Worm (Caenorhabditis elegans) whole organism, midembryonic: ENCODE measurements around the gene srx-130.

ENCODE experiments used
- T22C8.4 ChIP-seq: fragments of 200-800 bp; sonication (Bioruptor generic); IDR thresholded peaks from 2 replicates; pipeline ENCODE4 v1.3.6; 2022; ENCODE audit warnings: missing genetic modification characterization, missing compliant biosample characterization
- cog-1 ChIP-seq: sonication (generic microtip); optimal IDR thresholded peaks from 2 replicates; lab custom pipeline; 2016; ENCODE audit warnings: missing genetic modification characterization, missing compliant biosample characterization
- flt-1 ChIP-seq: fragments of 200-800 bp; sonication (Bioruptor generic); IDR thresholded peaks from 2 replicates; pipeline ENCODE4 v1.3.6; 2022; ENCODE audit warnings: missing genetic modification characterization, missing compliant biosample characterization
- klf-2 ChIP-seq: fragments of 200-800 bp; sonication (Bioruptor generic); conservative IDR thresholded peaks from 2 replicates; pipeline ENCODE4 v1.3.6; 2022; ENCODE audit warnings: missing genetic modification reagents, missing genetic modification characterization, missing compliant biosample characterization
- med-1 ChIP-seq: sonication (generic microtip); optimal IDR thresholded peaks from 2 replicates; lab custom pipeline; 2017; ENCODE audit warnings: missing genetic modification characterization, mild to moderate bottlenecking, missing compliant biosample characterization, antibody characterized with exemption, missing genetic modification reagents; ENCODE audit not compliant: insufficient read depth
- ref-1 ChIP-seq: fragments of 200-800 bp; sonication (Bioruptor generic); conservative IDR thresholded peaks from 2 replicates; pipeline ENCODE4 v1.3.6; 2022; ENCODE audit warnings: missing genetic modification reagents, missing genetic modification characterization, missing compliant biosample characterization
- tab-1 ChIP-seq: fragments of 200-800 bp; sonication (Bioruptor generic); IDR thresholded peaks from 2 replicates; pipeline ENCODE4 v1.3.6; 2022; ENCODE audit warnings: missing genetic modification characterization, missing compliant biosample characterization
- ztf-23 ChIP-seq: fragments of 200-800 bp; sonication (Bioruptor generic); IDR thresholded peaks from 2 replicates; pipeline ENCODE4 v1.3.6; 2022; ENCODE audit warnings: missing genetic modification reagents, missing genetic modification characterization, missing compliant biosample characterization
- ztf-29 ChIP-seq: fragments of 200-800 bp; sonication (Bioruptor generic); IDR thresholded peaks from 2 replicates; pipeline ENCODE4 v1.3.6; 2022; ENCODE audit warnings: missing genetic modification reagents, missing genetic modification characterization, missing compliant biosample characterization

DNA sequence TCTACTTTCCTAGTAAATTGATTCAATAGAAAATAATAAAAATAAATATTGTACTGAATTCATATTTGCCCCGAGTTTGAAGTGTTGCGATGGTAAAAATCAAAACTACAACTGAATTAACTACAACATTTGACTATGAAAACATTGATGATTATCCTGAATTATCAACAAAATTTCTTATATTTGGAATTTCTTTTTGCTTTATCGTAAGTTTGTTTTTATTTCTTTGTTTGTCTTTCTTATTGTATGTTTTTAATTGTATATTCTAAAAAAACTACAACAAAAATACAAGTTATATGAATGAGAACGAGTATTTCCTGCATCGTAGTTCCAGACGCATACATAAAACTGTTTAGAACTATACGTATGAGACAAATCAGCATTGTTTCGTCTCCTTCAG lies 6.1 kb upstream of the srx-130 start, which contains the start of gene srx-128:
- TF ChIP-seq klf-2 (GFP tag; lab: Robert Waterston, UW) (no peak), flt-1 (GFP tag; lab: Robert Waterston, UW) (no peak), ref-1 (GFP tag; lab: Robert Waterston, UW) (no peak), cog-1 (tag; lab: Kevin White, UChicago) (no peak), ztf-23 (no peak), T22C8.4 (no peak), med-1 (GFP tag; lab: Kevin White, UChicago) (no peak), tab-1 (GFP tag; lab: Robert Waterston, UW) (no peak), ztf-29 (GFP tag; lab: Robert Waterston, UW) (no peak)
